Worm (Caenorhabditis elegans) whole organism, L3 larva: ENCODE measurements around the gene memi-2.

Source experiments
- aly-2 ChIP-seq: fragments of 150-350 bp; optimal IDR thresholded peaks from 2 replicates; lab custom pipeline; 2014; ENCODE audit warnings: missing biosample characterization, missing genetic modification characterization
- ceh-16 ChIP-seq: sonication (generic microtip); optimal IDR thresholded peaks from 2 replicates; lab custom pipeline; 2017; ENCODE audit warnings: missing biosample characterization, missing genetic modification characterization
- ceh-28 ChIP-seq: fragments of 150-350 bp; optimal IDR thresholded peaks from 2 replicates; lab custom pipeline; 2014; ENCODE audit warnings: missing biosample characterization, missing genetic modification reagents, missing genetic modification characterization
- egl-5 ChIP-seq: fragments of 150-350 bp; optimal IDR thresholded peaks from 2 replicates; lab custom pipeline; 2017; ENCODE audit warnings: missing biosample characterization, missing genetic modification reagents, missing genetic modification characterization, inconsistent platforms
- eor-1 ChIP-seq, 2 experiments: fragments of 150-350 bp; optimal IDR thresholded peaks; 2 replicates each; lab custom pipeline; 2014 to 2018; ENCODE audit warnings: missing biosample characterization in 2 of 2, missing genetic modification characterization in 2 of 2
- fos-1 ChIP-seq: fragments of 150-350 bp; optimal IDR thresholded peaks from 2 replicates; lab custom pipeline; 2014; ENCODE audit warnings: missing biosample characterization, missing genetic modification characterization
- lin-39 ChIP-seq: fragments of 150-350 bp; optimal IDR thresholded peaks from 2 replicates; lab custom pipeline; 2018; ENCODE audit warnings: missing biosample characterization, missing genetic modification reagents, missing genetic modification characterization
- nhr-11 ChIP-seq: fragments of 150-350 bp; optimal IDR thresholded peaks from 2 replicates; lab custom pipeline; 2014; ENCODE audit warnings: missing biosample characterization, missing genetic modification characterization
- nhr-23 ChIP-seq: fragments of 150-350 bp; optimal IDR thresholded peaks from 2 replicates; lab custom pipeline; 2014; ENCODE audit warnings: missing biosample characterization, missing genetic modification reagents, missing genetic modification characterization
- nhr-237 ChIP-seq: fragments of 150-350 bp; optimal IDR thresholded peaks from 2 replicates; lab custom pipeline; 2014; ENCODE audit warnings: missing biosample characterization, missing genetic modification characterization
- nhr-28 ChIP-seq: fragments of 150-350 bp; optimal IDR thresholded peaks from 2 replicates; lab custom pipeline; 2014; ENCODE audit warnings: missing biosample characterization, missing genetic modification characterization
- nhr-67 ChIP-seq: fragments of 150-350 bp; optimal IDR thresholded peaks from 2 replicates; lab custom pipeline; 2014; ENCODE audit warnings: missing biosample characterization, missing genetic modification characterization
- unc-62 ChIP-seq: fragments of 150-350 bp; sonication (generic microtip); optimal IDR thresholded peaks from 4 replicates; lab custom pipeline; 2014; ENCODE audit warnings: missing biosample characterization, missing genetic modification reagents, missing genetic modification characterization
- ztf-4 ChIP-seq: fragments of 150-350 bp; optimal IDR thresholded peaks from 2 replicates; lab custom pipeline; 2014; ENCODE audit warnings: missing biosample characterization, missing genetic modification characterization

- no peak for TF ChIP-seq nhr-11
- TF ChIP-seq nhr-67 (tag; lab: Kevin White, UChicago) = no peak
- no peak for TF ChIP-seq ztf-4 (tag; lab: Kevin White, UChicago)
- TF ChIP-seq fos-1 (tag; lab: Kevin White, UChicago) = no peak
- no peak for TF ChIP-seq nhr-237 (tag; lab: Kevin White, UChicago)
- no peak for TF ChIP-seq aly-2 (tag; lab: Kevin White, UChicago)
- no peak for TF ChIP-seq ceh-16 (tag; lab: Kevin White, UChicago)
- no peak for TF ChIP-seq nhr-28 (tag; lab: Kevin White, UChicago)
- TF ChIP-seq ceh-28 (tag; lab: Kevin White, UChicago) = no peak
- no peak for TF ChIP-seq unc-62 (GFP tag; lab: Kevin White, UChicago)
- TF ChIP-seq eor-1 (tag; optimal IDR thresholded peaks at IDR 0.05; lab: Kevin White, UChicago) = no peak
- no peak for TF ChIP-seq lin-39 (tag; lab: Kevin White, UChicago)
- TF ChIP-seq egl-5 (tag; lab: Kevin White, UChicago) = no peak
- TF ChIP-seq nhr-23 (tag; lab: Kevin White, UChicago) = no peak
Observed at ce11 chrIV:13390770-13391169, 9.5 kb downstream of the memi-2 start.
